Fruit fly (Drosophila melanogaster) whole organism, pupa: Measurements from ENCODE around the gene CG9263.

ENCODE experiments used
- CG14655 ChIP-seq: fragments of 200-800 bp; sonication (Bioruptor generic); optimal IDR thresholded peaks from 3 replicates; lab custom pipeline; 2017; ENCODE audit warnings: mild to moderate bottlenecking, missing biosample characterization, missing genetic modification reagents, missing genetic modification characterization
- CG8159 ChIP-seq: fragments of 200-800 bp; sonication (Bioruptor generic); optimal IDR thresholded peaks from 3 replicates; lab custom pipeline; 2018; ENCODE audit warnings: missing biosample characterization, mild to moderate bottlenecking, missing genetic modification characterization, moderate library complexity
- EcR ChIP-seq: fragments of 200-800 bp; sonication (Bioruptor generic); optimal IDR thresholded peaks from 3 replicates; lab custom pipeline; 2019; ENCODE audit warnings: missing biosample characterization, missing genetic modification characterization, mild to moderate bottlenecking, moderate library complexity, missing genetic modification reagents
- Pif1A ChIP-seq: fragments of 200-800 bp; sonication (Bioruptor generic); optimal IDR thresholded peaks from 3 replicates; lab custom pipeline; 2016; ENCODE audit warnings: missing biosample characterization, missing genetic modification characterization
- gl ChIP-seq: fragments of 200-800 bp; sonication (Bioruptor generic); optimal IDR thresholded peaks from 2 replicates; lab custom pipeline; 2018; ENCODE audit warnings: missing biosample characterization, mild to moderate bottlenecking, missing genetic modification characterization

- TF ChIP-seq Pif1A (GFP tag; lab: Kevin White, UChicago): peak; percentile 20
- peak; percentile 27 for TF ChIP-seq CG14655 (GFP tag; lab: Kevin White, UChicago)
- TF ChIP-seq CG8159 (tag; lab: Kevin White, UChicago): peak; percentile 24
- no peak for TF ChIP-seq gl
- TF ChIP-seq EcR (GFP tag; lab: Kevin White, UChicago): no peak
Observed at dm6 chr2L:13512182-13513032, 30.0 kb downstream of the CG9263 start.
